Fruit fly (Drosophila melanogaster) whole organism, embryonic: Measurements from ENCODE around the gene CG6236.
A peak's percentile ranks its signal among the peaks of the same experiment; 100 is the strongest.

Experiments
- CG10321 ChIP-seq: fragments of 200-800 bp; sonication (Bioruptor generic); IDR thresholded peaks from 2 replicates; pipeline ENCODE4 v1.3.6; 2022; ENCODE audit warnings: missing biosample characterization, missing genetic modification characterization
- CG10366 ChIP-seq: fragments of 200-800 bp; sonication (Bioruptor generic); IDR thresholded peaks from 2 replicates; pipeline ENCODE4 v1.3.6; 2022; ENCODE audit warnings: missing biosample characterization, missing genetic modification characterization
- CG12942 ChIP-seq: fragments of 200-800 bp; sonication (Bioruptor generic); optimal IDR thresholded peaks from 3 replicates; lab custom pipeline; 2016; ENCODE audit warnings: missing biosample characterization, missing genetic modification characterization
- CG14860 ChIP-seq: fragments of 200-800 bp; sonication (Bioruptor generic); IDR thresholded peaks from 3 replicates; pipeline ENCODE4 v1.3.6; 2022; ENCODE audit warnings: missing biosample characterization, missing genetic modification characterization; ENCODE audit not compliant: partially characterized antibody
- CG30403 ChIP-seq: fragments of 200-800 bp; sonication (Bioruptor generic); optimal IDR thresholded peaks from 3 replicates; lab custom pipeline; 2016; ENCODE audit warnings: missing biosample characterization, missing genetic modification characterization
- CG32532 ChIP-seq: fragments of 200-800 bp; sonication (Bioruptor generic); IDR thresholded peaks from 2 replicates; pipeline ENCODE4 v1.3.6; 2022; ENCODE audit warnings: missing biosample characterization, missing genetic modification characterization
- CG34224 ChIP-seq: fragments of 200-800 bp; sonication (Bioruptor generic); IDR thresholded peaks from 3 replicates; pipeline ENCODE4 v1.3.6; 2022; ENCODE audit warnings: missing biosample characterization, missing genetic modification characterization; ENCODE audit not compliant: partially characterized antibody
- CG3995 ChIP-seq: fragments of 200-800 bp; sonication (Bioruptor generic); optimal IDR thresholded peaks from 3 replicates; lab custom pipeline; 2016; ENCODE audit warnings: missing biosample characterization, missing genetic modification characterization
- CG42726 ChIP-seq: fragments of 200-800 bp; sonication (Bioruptor generic); IDR thresholded peaks from 2 replicates; pipeline ENCODE4 v1.3.6; 2022; ENCODE audit warnings: missing biosample characterization, missing genetic modification characterization; ENCODE audit not compliant: partially characterized antibody
- CG4360 ChIP-seq: fragments of 200-800 bp; sonication (Bioruptor generic); IDR thresholded peaks from 2 replicates; pipeline ENCODE4 v1.3.6; 2022; ENCODE audit warnings: missing biosample characterization, missing genetic modification characterization
- CG7372 ChIP-seq: fragments of 200-800 bp; sonication (Bioruptor generic); IDR thresholded peaks from 2 replicates; pipeline ENCODE4 v1.3.6; 2022; ENCODE audit warnings: missing biosample characterization, missing genetic modification characterization
- CG7928 ChIP-seq: fragments of 200-800 bp; sonication (Bioruptor generic); optimal IDR thresholded peaks from 2 replicates; lab custom pipeline; 2017; ENCODE audit warnings: missing biosample characterization, mild to moderate bottlenecking, missing genetic modification characterization
- CG9797 ChIP-seq: fragments of 200-800 bp; sonication (Bioruptor generic); optimal IDR thresholded peaks from 3 replicates; lab custom pipeline; 2018; ENCODE audit warnings: missing biosample characterization, mild to moderate bottlenecking, missing genetic modification characterization
- CG9817 ChIP-seq: fragments of 200-800 bp; sonication (Bioruptor generic); optimal IDR thresholded peaks from 2 replicates; lab custom pipeline; 2018; ENCODE audit warnings: missing biosample characterization, mild to moderate bottlenecking, missing genetic modification characterization, moderate library complexity
- D ChIP-seq, 2 experiments: fragments of 200-800 bp in 1 of 2; fragments of >200 bp in 1 of 2; sonication (Bioruptor generic) in 1 of 2; optimal IDR thresholded peaks; 2 replicates in 1 of 2; 3 replicates in 1 of 2; lab custom pipeline; 2017; ENCODE audit warnings: mild to moderate bottlenecking in 1 of 2, missing biosample characterization in 1 of 2, missing genetic modification characterization in 1 of 2, missing genetic modification reagents in 1 of 2
- Dad ChIP-seq: fragments of 200-800 bp; sonication (Bioruptor generic); optimal IDR thresholded peaks from 3 replicates; lab custom pipeline; 2016; ENCODE audit warnings: missing biosample characterization, missing genetic modification characterization
- Deaf1 ChIP-seq: fragments of 200-800 bp; optimal IDR thresholded peaks from 3 replicates; lab custom pipeline; 2019; ENCODE audit warnings: missing biosample characterization, mild to moderate bottlenecking, missing genetic modification characterization, moderate library complexity
- Elba2 ChIP-seq: fragments of 200-800 bp; sonication (Bioruptor generic); optimal IDR thresholded peaks from 3 replicates; lab custom pipeline; 2016; ENCODE audit warnings: missing biosample characterization, missing genetic modification characterization
- Ets97D ChIP-seq: fragments of 200-800 bp; sonication (Bioruptor generic); optimal IDR thresholded peaks from 3 replicates; lab custom pipeline; 2016; ENCODE audit warnings: missing biosample characterization, missing genetic modification characterization
- Fer3 ChIP-seq: fragments of 200-800 bp; sonication (Bioruptor generic); optimal IDR thresholded peaks from 2 replicates; lab custom pipeline; 2018; ENCODE audit warnings: missing biosample characterization, mild to moderate bottlenecking, missing genetic modification characterization, moderate library complexity
- HLHmδ ChIP-seq: fragments of 200-800 bp; sonication (Bioruptor generic); optimal IDR thresholded peaks from 2 replicates; lab custom pipeline; 2018; ENCODE audit warnings: missing biosample characterization, mild to moderate bottlenecking, missing genetic modification characterization, moderate library complexity
- MTF-1 ChIP-seq: fragments of 200-800 bp; sonication (Bioruptor generic); optimal IDR thresholded peaks from 2 replicates; lab custom pipeline; 2018; ENCODE audit warnings: missing biosample characterization, mild to moderate bottlenecking, missing genetic modification characterization, borderline replicate concordance
- Mad ChIP-seq: fragments of 200-800 bp; sonication (Bioruptor generic); optimal IDR thresholded peaks from 2 replicates; lab custom pipeline; 2016; ENCODE audit warnings: missing biosample characterization, missing genetic modification characterization
- Mes4 ChIP-seq: fragments of 200-800 bp; sonication (Bioruptor generic); optimal IDR thresholded peaks from 2 replicates; lab custom pipeline; 2016; ENCODE audit warnings: missing biosample characterization, missing genetic modification characterization
- Spps ChIP-seq: fragments of 200-800 bp; sonication (Bioruptor generic); optimal IDR thresholded peaks from 2 replicates; lab custom pipeline; 2018; ENCODE audit warnings: missing biosample characterization, mild to moderate bottlenecking, missing genetic modification characterization
- Stat92E ChIP-seq, 3 experiments: fragments of >200 bp in 2 of 3; fragments of 200-800 bp in 1 of 3; sonication (Bioruptor generic) in 1 of 3; optimal IDR thresholded peaks; 2 replicates each; lab custom pipeline; 2017 to 2019; ENCODE audit warnings: missing biosample characterization in 3 of 3, missing genetic modification characterization in 3 of 3, mild to moderate bottlenecking in 1 of 3, moderate library complexity in 1 of 3
- az2 ChIP-seq: fragments of 200-800 bp; sonication (Bioruptor generic); optimal IDR thresholded peaks from 3 replicates; lab custom pipeline; 2016; ENCODE audit warnings: missing biosample characterization, missing genetic modification characterization
- croc ChIP-seq: fragments of 200-800 bp; sonication (Bioruptor generic); conservative IDR thresholded peaks from 3 replicates; pipeline ENCODE4 v1.3.6; 2022; ENCODE audit warnings: missing biosample characterization, missing genetic modification characterization
- dpn ChIP-seq, 2 experiments: fragments of 200-800 bp; sonication (Bioruptor generic); optimal IDR thresholded peaks; 3 replicates each; lab custom pipeline; 2016; ENCODE audit warnings: missing biosample characterization in 2 of 2, missing genetic modification characterization in 2 of 2
- dysf ChIP-seq: fragments of 200-800 bp; sonication (Bioruptor generic); IDR thresholded peaks from 3 replicates; pipeline ENCODE4 v1.3.6; 2022; ENCODE audit warnings: missing biosample characterization, missing genetic modification characterization
- ftz-f1 ChIP-seq: fragments of 200-800 bp; sonication (Bioruptor generic); optimal IDR thresholded peaks from 2 replicates; lab custom pipeline; 2016; ENCODE audit warnings: missing biosample characterization, missing genetic modification characterization
- fu2 ChIP-seq: fragments of 200-800 bp; sonication (Bioruptor generic); optimal IDR thresholded peaks from 2 replicates; lab custom pipeline; 2016; ENCODE audit warnings: missing biosample characterization, missing genetic modification characterization
- hb ChIP-seq: fragments of 200-800 bp; sonication (Bioruptor generic); IDR thresholded peaks from 3 replicates; pipeline ENCODE4 v1.3.6; 2022; ENCODE audit warnings: missing biosample characterization, missing genetic modification characterization; ENCODE audit not compliant: partially characterized antibody
- knrl ChIP-seq: fragments of 200-800 bp; sonication (Bioruptor generic); IDR thresholded peaks from 3 replicates; pipeline ENCODE4 v1.3.6; 2022; ENCODE audit warnings: missing biosample characterization, missing genetic modification characterization; ENCODE audit not compliant: partially characterized antibody
- lmd ChIP-seq: fragments of 200-800 bp; sonication (Bioruptor generic); IDR thresholded peaks from 2 replicates; pipeline ENCODE4 v1.3.6; 2022; ENCODE audit warnings: missing biosample characterization, missing genetic modification characterization
- maf-S ChIP-seq: fragments of 200-800 bp; sonication (Bioruptor generic); optimal IDR thresholded peaks from 2 replicates; lab custom pipeline; 2016; ENCODE audit warnings: missing biosample characterization, missing genetic modification characterization
- mld ChIP-seq: fragments of 200-800 bp; sonication (Bioruptor generic); IDR thresholded peaks from 3 replicates; pipeline ENCODE4 v1.3.6; 2022; ENCODE audit warnings: missing biosample characterization, missing genetic modification characterization; ENCODE audit not compliant: partially characterized antibody
- nmo ChIP-seq: fragments of 200-800 bp; sonication (Bioruptor generic); optimal IDR thresholded peaks from 2 replicates; lab custom pipeline; 2018; ENCODE audit warnings: missing biosample characterization, mild to moderate bottlenecking, missing genetic modification characterization, moderate library complexity
- oc ChIP-seq: fragments of 200-800 bp; sonication (Bioruptor generic); optimal IDR thresholded peaks from 2 replicates; lab custom pipeline; 2018; ENCODE audit warnings: missing biosample characterization, mild to moderate bottlenecking, missing genetic modification characterization, moderate library complexity
- org-1 ChIP-seq: fragments of 200-800 bp; sonication (Bioruptor generic); optimal IDR thresholded peaks from 2 replicates; lab custom pipeline; 2017; ENCODE audit warnings: missing biosample characterization, missing genetic modification characterization
- p53 ChIP-seq: fragments of 200-800 bp; sonication (Bioruptor generic); optimal IDR thresholded peaks from 2 replicates; lab custom pipeline; 2016; ENCODE audit warnings: missing biosample characterization, missing genetic modification characterization
- prd ChIP-seq, 3 experiments: fragments of >200 bp in 2 of 3; fragments of 200-800 bp in 1 of 3; sonication (Bioruptor generic) in 1 of 3; optimal IDR thresholded peaks in 2 of 3; IDR thresholded peaks in 1 of 3; 2 replicates in 2 of 3; 3 replicates in 1 of 3; pipeline versions ENCODE4 v1.3.6 to Lab custom; 2017 to 2022; ENCODE audit warnings: missing biosample characterization in 1 of 3, missing genetic modification characterization in 1 of 3
- repo ChIP-seq: fragments of 200-800 bp; sonication (Bioruptor generic); optimal IDR thresholded peaks from 2 replicates; lab custom pipeline; 2016; ENCODE audit warnings: missing biosample characterization, missing genetic modification characterization
- sens-2 ChIP-seq: fragments of 200-800 bp; sonication (Bioruptor generic); IDR thresholded peaks from 2 replicates; pipeline ENCODE4 v1.3.6; 2022; ENCODE audit warnings: missing biosample characterization, missing genetic modification characterization
- seq ChIP-seq: fragments of 200-800 bp; sonication (Bioruptor generic); IDR thresholded peaks from 2 replicates; pipeline ENCODE4 v1.3.6; 2022; ENCODE audit warnings: missing biosample characterization, missing genetic modification characterization
- ssp ChIP-seq: fragments of 200-800 bp; sonication (Bioruptor generic); IDR thresholded peaks from 2 replicates; pipeline ENCODE4 v1.3.6; 2022; ENCODE audit warnings: missing biosample characterization, missing genetic modification characterization
- stwl ChIP-seq: fragments of 200-800 bp; sonication (Bioruptor generic); optimal IDR thresholded peaks from 3 replicates; lab custom pipeline; 2018; ENCODE audit warnings: missing biosample characterization, mild to moderate bottlenecking, missing genetic modification characterization, moderate library complexity
- z ChIP-seq: fragments of 200-800 bp; sonication (Bioruptor generic); IDR thresholded peaks from 3 replicates; pipeline ENCODE4 v1.3.6; 2022; ENCODE audit warnings: missing biosample characterization, missing genetic modification characterization
- zen2 ChIP-seq: fragments of 200-800 bp; sonication (Bioruptor generic); IDR thresholded peaks from 3 replicates; pipeline ENCODE4 v1.3.6; 2022; ENCODE audit warnings: missing biosample characterization, missing genetic modification characterization; ENCODE audit not compliant: partially characterized antibody

Gene CG6236

DNA sequence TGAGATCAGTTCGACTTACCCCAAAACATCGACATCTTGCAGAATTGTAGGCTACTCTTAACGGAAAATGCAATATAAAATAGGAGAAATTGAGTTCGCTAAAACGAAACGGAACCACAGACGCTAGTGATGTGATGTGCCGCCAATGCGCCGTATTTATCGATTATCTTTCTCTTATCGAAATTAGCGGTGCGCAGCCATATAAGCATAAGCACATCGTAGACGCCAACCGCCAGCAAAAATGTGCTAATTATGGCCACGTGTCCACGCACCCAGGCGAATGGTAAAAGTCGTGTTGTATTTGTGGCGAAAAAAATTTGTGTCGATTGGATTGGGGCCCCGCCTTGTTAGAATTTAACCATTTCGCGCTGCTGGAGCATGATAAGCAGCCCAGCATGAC, 4.9 kb upstream of the CG6236 start, which contains the start of the genes Fkbp39 and Cyfip (continued):
- TF ChIP-seq dysf (0 out of 3 replicates have a peak, but pooled peaks have one; percentile 21), croc (GFP tag; lab: Robert Waterston, UW) (no peak), Mad (GFP tag; lab: Kevin White, UChicago) (no peak), CG7372 (no peak), Dad (peak; percentile 59), oc (tag; lab: Kevin White, UChicago) (no peak), Stat92E (GFP tag; optimal IDR thresholded peaks at IDR 0.05; lab: Kevin White, UChicago) (peak in 1 of 3 experiments; percentile 61), knrl (peak; percentile 68), stwl (tag; lab: Kevin White, UChicago) (peak; percentile 65), ftz-f1 (GFP tag; lab: Kevin White, UChicago) (peak; percentile 73), az2 (GFP tag; lab: Kevin White, UChicago) (peak; percentile 6), Deaf1 (no peak), HLHmδ (GFP tag; lab: Kevin White, UChicago) (peak; percentile 17), org-1 (GFP tag; lab: Kevin White, UChicago) (no peak), nmo (peak; percentile 76), Ets97D (GFP tag; lab: Kevin White, UChicago) (peak; percentile 95), CG4360 (GFP tag; lab: Robert Waterston, UW) (no peak), CG12942 (GFP tag; lab: Kevin White, UChicago) (peak; percentile 8), CG7928 (GFP tag; lab: Kevin White, UChicago) (peak; percentile 38), mld (GFP tag; lab: Robert Waterston, UW) (peak; percentile 40; the same call in 1 of the 3 replicates), p53 (GFP tag; lab: Kevin White, UChicago) (peak; percentile 62), lmd (GFP tag; lab: Robert Waterston, UW) (no peak; the same call in 1 of the 2 replicates), maf-S (GFP tag; lab: Kevin White, UChicago) (peak; percentile 60), z (GFP tag; lab: Robert Waterston, UW) (no peak), Spps (no peak), seq (no peak), CG10321 (GFP tag; lab: Robert Waterston, UW) (no peak), Fer3 (tag; lab: Kevin White, UChicago) (peak; percentile 27), dpn (GFP tag; optimal IDR thresholded peaks at IDR 0.05; lab: Kevin White, UChicago) (peak; percentile 41 to 57), MTF-1 (GFP tag; lab: Kevin White, UChicago) (no peak), D (optimal IDR thresholded peaks at IDR 0.05; lab: Kevin White, UChicago) (peak; percentile 57), D (GFP tag; optimal IDR thresholded peaks at IDR 0.05; lab: Kevin White, UChicago) (no peak), CG34224 (GFP tag; lab: Robert Waterston, UW) (peak; percentile 82), zen2 (GFP tag; lab: Robert Waterston, UW) (peak; percentile 31; the same call in 1 of the 3 replicates), CG3995 (peak; percentile 18), prd (optimal IDR thresholded peaks at IDR 0.05; lab: Kevin White, UChicago) (no peak), prd (GFP tag; IDR thresholded peaks at IDR 0.05; lab: Robert Waterston, UW) (peak; percentile 46; the same call in 2 of the 3 replicates), ssp (GFP tag; lab: Robert Waterston, UW) (peak; percentile 31; the same call in 1 of the 2 replicates), CG10366 (GFP tag; lab: Robert Waterston, UW) (peak; percentile 34), sens-2 (no peak), hb (GFP tag; lab: Robert Waterston, UW) (peak; percentile 70; the same call in 1 of the 3 replicates), CG42726 (GFP tag; lab: Robert Waterston, UW) (peak; percentile 80), CG30403 (peak; percentile 33), CG32532 (GFP tag; lab: Robert Waterston, UW) (peak; percentile 64), CG14860 (GFP tag; lab: Robert Waterston, UW) (0 out of 3 replicates have a peak, but pooled peaks have one; percentile 42), Mes4 (GFP tag; lab: Kevin White, UChicago) (peak; percentile 52), CG9797 (peak; percentile 87), Elba2 (GFP tag; lab: Kevin White, UChicago) (peak; percentile 35), fu2 (GFP tag; lab: Kevin White, UChicago) (peak; percentile 47), CG9817 (tag; lab: Kevin White, UChicago) (peak; percentile 20), repo (GFP tag; lab: Kevin White, UChicago) (peak; percentile 32)
